Worm (Caenorhabditis elegans) whole organism, L4 larva: ENCODE results near the gene nrsn-1.

ENCODE experiments used
- mxl-2 ChIP-seq: fragments of 200-800 bp; sonication (Bioruptor generic); conservative IDR thresholded peaks from 2 replicates; pipeline ENCODE4 v1.3.6; 2022; ENCODE audit warnings: missing genetic modification reagents, missing genetic modification characterization, missing compliant biosample characterization
- unc-130 ChIP-seq: sonication (generic microtip); optimal IDR thresholded peaks from 2 replicates; lab custom pipeline; 2016; ENCODE audit warnings: missing genetic modification reagents, missing genetic modification characterization, missing compliant biosample characterization
- unc-62 ChIP-seq, 3 experiments: fragments of 150-350 bp in 1 of 3; sonication (generic microtip); optimal IDR thresholded peaks in 2 of 3; peaks in 1 of 3; 1 replicate in 1 of 3; 2 replicates in 2 of 3; lab custom pipeline; 2014 to 2017; ENCODE audit warnings: missing biosample characterization in 3 of 3, missing genetic modification characterization in 3 of 3, missing genetic modification reagents in 3 of 3, missing genotype in 1 of 3

- no peak for TF ChIP-seq mxl-2
- TF ChIP-seq unc-62 (GFP tag; optimal IDR thresholded peaks at IDR 0.05 in 1 of 2; lab: Kevin White, UChicago), result no peak
- TF ChIP-seq unc-62 (tag; optimal IDR thresholded peaks at IDR 0.05; lab: Kevin White, UChicago), result no peak
- TF ChIP-seq unc-130, result no peak
These were observed 9.6 kb downstream of the nrsn-1 start for ce11 chrV:3706167-3706566.
